Worm (Caenorhabditis elegans) whole organism, L3 larva: Measurements from ENCODE around the gene H04M03.12.

Experiments
- egl-27 ChIP-seq: sonication (generic microtip); optimal IDR thresholded peaks from 4 replicates; lab custom pipeline; 2017; ENCODE audit warnings: missing biosample characterization, missing genetic modification reagents, missing genetic modification characterization
- elt-1 ChIP-seq: fragments of 150-350 bp; optimal IDR thresholded peaks from 2 replicates; lab custom pipeline; 2014; ENCODE audit warnings: missing biosample characterization, missing genetic modification characterization
- elt-2 ChIP-seq: sonication (generic microtip); optimal IDR thresholded peaks from 2 replicates; lab custom pipeline; 2016; ENCODE audit warnings: missing genetic modification reagents, mild to moderate bottlenecking, missing genetic modification characterization, missing compliant biosample characterization
- elt-3 ChIP-seq, 3 experiments: fragments of 150-350 bp in 1 of 3; sonication (generic microtip) in 2 of 3; optimal IDR thresholded peaks; 2 replicates in 2 of 3; 4 replicates in 1 of 3; lab custom pipeline; 2014 to 2017; ENCODE audit warnings: missing biosample characterization in 3 of 3, missing genetic modification characterization in 3 of 3
- fkh-2 ChIP-seq: fragments of 150-350 bp; optimal IDR thresholded peaks from 2 replicates; lab custom pipeline; 2014; ENCODE audit warnings: missing biosample characterization, missing genetic modification reagents, missing genetic modification characterization
- lin-15B ChIP-seq: fragments of 150-350 bp; optimal IDR thresholded peaks from 2 replicates; lab custom pipeline; 2014; ENCODE audit warnings: missing biosample characterization, missing genetic modification characterization
- nfya-1 ChIP-seq: sonication (generic microtip); optimal IDR thresholded peaks from 2 replicates; lab custom pipeline; 2017; ENCODE audit warnings: missing genetic modification characterization, mild to moderate bottlenecking, missing compliant biosample characterization, antibody characterized with exemption, moderate library complexity; ENCODE audit not compliant: insufficient read depth
- nhr-237 ChIP-seq: fragments of 150-350 bp; optimal IDR thresholded peaks from 2 replicates; lab custom pipeline; 2014; ENCODE audit warnings: missing biosample characterization, missing genetic modification characterization
- nhr-25 ChIP-seq: sonication (generic microtip); optimal IDR thresholded peaks from 2 replicates; lab custom pipeline; 2017; ENCODE audit warnings: missing biosample characterization, missing genetic modification characterization
- nhr-43 ChIP-seq: sonication (generic microtip); optimal IDR thresholded peaks from 2 replicates; lab custom pipeline; 2016; ENCODE audit warnings: mild to moderate bottlenecking, missing genetic modification characterization, missing compliant biosample characterization; ENCODE audit not compliant: poor library complexity, severe bottlenecking
- nhr-76 ChIP-seq: fragments of 150-350 bp; sonication (generic microtip); optimal IDR thresholded peaks from 5 replicates; lab custom pipeline; 2014; ENCODE audit warnings: missing biosample characterization, missing genetic modification characterization
- pqm-1 ChIP-seq: fragments of 150-350 bp; optimal IDR thresholded peaks from 2 replicates; lab custom pipeline; 2017; ENCODE audit warnings: missing biosample characterization, missing genetic modification characterization, inconsistent platforms
- ztf-4 ChIP-seq: fragments of 150-350 bp; optimal IDR thresholded peaks from 2 replicates; lab custom pipeline; 2014; ENCODE audit warnings: missing biosample characterization, missing genetic modification characterization

ce11 chrIV:5949964-5950363 is 46.8 kb upstream of the H04M03.12 start:
- no peak for TF ChIP-seq lin-15B
- no peak for TF ChIP-seq egl-27 (tag; lab: Kevin White, UChicago)
- no peak for TF ChIP-seq nhr-76 (tag; lab: Kevin White, UChicago)
- TF ChIP-seq nfya-1 (tag; lab: Kevin White, UChicago) = no peak
- TF ChIP-seq elt-2 (tag; lab: Kevin White, UChicago) = no peak
- no peak for TF ChIP-seq ztf-4
- TF ChIP-seq elt-1 (tag; lab: Kevin White, UChicago) = no peak
- no peak for TF ChIP-seq nhr-237 (tag; lab: Kevin White, UChicago)
- TF ChIP-seq fkh-2 (tag; lab: Kevin White, UChicago) = no peak
- TF ChIP-seq nhr-25 (tag; lab: Kevin White, UChicago) = no peak
- TF ChIP-seq elt-3 (tag; optimal IDR thresholded peaks at IDR 0.05; lab: Kevin White, UChicago) = no peak
- TF ChIP-seq nhr-43 = no peak
- TF ChIP-seq pqm-1 = no peak
